Fruit fly (Drosophila melanogaster) whole organism, embryonic: ENCODE data around the gene Polr3A.
A peak's percentile ranks its signal among the peaks of the same experiment; 100 is the strongest.

Experiments
- Blimp-1 ChIP-seq: fragments of 200-800 bp; sonication (Bioruptor generic); optimal IDR thresholded peaks from 3 replicates; lab custom pipeline; 2018; ENCODE audit warnings: missing biosample characterization, missing genetic modification characterization, mild to moderate bottlenecking, moderate library complexity, missing genetic modification reagents
- C15 ChIP-seq: fragments of 200-800 bp; sonication (Bioruptor generic); IDR thresholded peaks from 3 replicates; pipeline ENCODE4 v1.3.6; 2022; ENCODE audit warnings: missing biosample characterization, missing genetic modification characterization
- CG10462 ChIP-seq: fragments of 200-800 bp; sonication (Bioruptor generic); optimal IDR thresholded peaks from 2 replicates; lab custom pipeline; 2016; ENCODE audit warnings: missing biosample characterization, missing genetic modification characterization
- CG13287 ChIP-seq: fragments of 200-800 bp; sonication (Bioruptor generic); IDR thresholded peaks from 2 replicates; pipeline ENCODE4 v1.3.6; 2022; ENCODE audit warnings: missing biosample characterization, missing genetic modification characterization; ENCODE audit not compliant: partially characterized antibody
- CG15011 ChIP-seq: fragments of 200-800 bp; sonication (Bioruptor generic); optimal IDR thresholded peaks from 3 replicates; lab custom pipeline; 2018; ENCODE audit warnings: missing biosample characterization, mild to moderate bottlenecking, missing genetic modification characterization
- CG1647 ChIP-seq: fragments of 200-800 bp; sonication (Bioruptor generic); optimal IDR thresholded peaks from 3 replicates; lab custom pipeline; 2016; ENCODE audit warnings: missing biosample characterization, missing genetic modification characterization
- CG17359 ChIP-seq: fragments of 200-800 bp; sonication (Bioruptor generic); optimal IDR thresholded peaks from 3 replicates; lab custom pipeline; 2018; ENCODE audit warnings: missing biosample characterization, mild to moderate bottlenecking, missing genetic modification characterization, moderate library complexity
- CG2199 ChIP-seq: fragments of 200-800 bp; sonication (Bioruptor generic); IDR thresholded peaks from 3 replicates; pipeline ENCODE4 v1.3.6; 2022; ENCODE audit warnings: missing biosample characterization, missing genetic modification characterization
- CG30403 ChIP-seq: fragments of 200-800 bp; sonication (Bioruptor generic); optimal IDR thresholded peaks from 3 replicates; lab custom pipeline; 2016; ENCODE audit warnings: missing biosample characterization, missing genetic modification characterization
- CG3281 ChIP-seq: fragments of 200-800 bp; sonication (Bioruptor generic); optimal IDR thresholded peaks from 3 replicates; lab custom pipeline; 2017; ENCODE audit warnings: missing biosample characterization, mild to moderate bottlenecking, missing genetic modification characterization
- CG33557 ChIP-seq: fragments of 200-800 bp; sonication (Bioruptor generic); optimal IDR thresholded peaks from 2 replicates; lab custom pipeline; 2019; ENCODE audit warnings: missing biosample characterization, mild to moderate bottlenecking, missing genetic modification characterization, moderate library complexity
- CG4730 ChIP-seq: fragments of 200-800 bp; sonication (Bioruptor generic); IDR thresholded peaks from 2 replicates; pipeline ENCODE4 v1.3.6; 2022; ENCODE audit warnings: missing biosample characterization, missing genetic modification characterization
- CG5180 ChIP-seq: fragments of 200-800 bp; sonication (Bioruptor generic); optimal IDR thresholded peaks from 3 replicates; lab custom pipeline; 2017; ENCODE audit warnings: missing biosample characterization, missing genetic modification characterization, mild to moderate bottlenecking, moderate library complexity, missing genetic modification reagents
- Deaf1 ChIP-seq: fragments of 200-800 bp; optimal IDR thresholded peaks from 3 replicates; lab custom pipeline; 2019; ENCODE audit warnings: missing biosample characterization, mild to moderate bottlenecking, missing genetic modification characterization, moderate library complexity
- Drgx ChIP-seq: fragments of 200-800 bp; sonication (Bioruptor generic); IDR thresholded peaks from 2 replicates; pipeline ENCODE4 v1.3.6; 2022; ENCODE audit warnings: missing biosample characterization, missing genetic modification characterization
- Ets65A ChIP-seq: fragments of 200-800 bp; sonication (Bioruptor generic); peaks from one replicate; lab custom pipeline; 2016; ENCODE audit warnings: missing biosample characterization, missing genetic modification characterization
- Gsc ChIP-seq: fragments of 200-800 bp; sonication (Bioruptor generic); IDR thresholded peaks from 2 replicates; pipeline ENCODE4 v1.3.6; 2022; ENCODE audit warnings: missing biosample characterization, missing genetic modification characterization
- Hr39 ChIP-seq: fragments of >200 bp; optimal IDR thresholded peaks from 2 replicates; lab custom pipeline; 2017
- MBD-R2 ChIP-seq: fragments of 200-800 bp; sonication (Bioruptor generic); IDR thresholded peaks from 2 replicates; pipeline ENCODE4 v1.3.6; 2022; ENCODE audit warnings: missing biosample characterization, missing genetic modification characterization
- Med ChIP-seq: fragments of 200-800 bp; sonication (Bioruptor generic); peaks from one replicate; lab custom pipeline; 2016; ENCODE audit warnings: missing biosample characterization, missing genetic modification characterization, mild to moderate bottlenecking, inconsistent platforms, moderate library complexity
- Mes4 ChIP-seq: fragments of 200-800 bp; sonication (Bioruptor generic); optimal IDR thresholded peaks from 2 replicates; lab custom pipeline; 2016; ENCODE audit warnings: missing biosample characterization, missing genetic modification characterization
- NC2α ChIP-seq: fragments of 200-800 bp; sonication (Bioruptor generic); optimal IDR thresholded peaks from 2 replicates; lab custom pipeline; 2016; ENCODE audit warnings: missing biosample characterization, missing genetic modification characterization
- NC2β ChIP-seq: fragments of 200-800 bp; sonication (Bioruptor generic); optimal IDR thresholded peaks from 2 replicates; lab custom pipeline; 2016; ENCODE audit warnings: missing biosample characterization, missing genetic modification characterization
- Sox100B ChIP-seq: fragments of 200-800 bp; sonication (Bioruptor generic); optimal IDR thresholded peaks from 3 replicates; lab custom pipeline; 2018; ENCODE audit warnings: missing biosample characterization, mild to moderate bottlenecking, missing genetic modification characterization
- Trl ChIP-seq, 3 experiments: fragments of >200 bp in 2 of 3; fragments of 200-800 bp in 1 of 3; sonication (Bioruptor generic) in 1 of 3; optimal IDR thresholded peaks; 2 replicates in 1 of 3; 3 replicates in 2 of 3; lab custom pipeline; 2016 to 2017; ENCODE audit warnings: missing biosample characterization in 1 of 3, missing genetic modification characterization in 1 of 3
- abd-A ChIP-seq: fragments of 200-800 bp; sonication (Bioruptor generic); optimal IDR thresholded peaks from 3 replicates; lab custom pipeline; 2019; ENCODE audit warnings: missing biosample characterization, mild to moderate bottlenecking, missing genetic modification characterization, moderate library complexity
- bbx ChIP-seq: fragments of 200-800 bp; sonication (Bioruptor generic); IDR thresholded peaks from 2 replicates; pipeline ENCODE4 v1.3.6; 2022; ENCODE audit warnings: missing biosample characterization, missing genetic modification characterization; ENCODE audit not compliant: partially characterized antibody
- chm ChIP-seq: fragments of 200-800 bp; sonication (Bioruptor generic); IDR thresholded peaks from 2 replicates; pipeline ENCODE4 v1.3.6; 2022; ENCODE audit warnings: missing biosample characterization, missing genetic modification characterization
- corto ChIP-seq: fragments of 200-800 bp; sonication (Bioruptor generic); optimal IDR thresholded peaks from 2 replicates; lab custom pipeline; 2016; ENCODE audit warnings: missing biosample characterization, mild to moderate bottlenecking, missing genetic modification characterization, moderate library complexity
- dati ChIP-seq: fragments of 200-800 bp; sonication (Bioruptor generic); IDR thresholded peaks from 2 replicates; pipeline ENCODE4 v1.3.6; 2022; ENCODE audit warnings: missing biosample characterization, missing genetic modification characterization
- emc ChIP-seq: fragments of 200-800 bp; sonication (Bioruptor generic); optimal IDR thresholded peaks from 2 replicates; lab custom pipeline; 2016; ENCODE audit warnings: missing biosample characterization, missing genetic modification characterization
- ems ChIP-seq: fragments of 200-800 bp; sonication (Bioruptor generic); optimal IDR thresholded peaks from 3 replicates; lab custom pipeline; 2016; ENCODE audit warnings: missing biosample characterization, missing genetic modification characterization
- en ChIP-seq: fragments of 200-800 bp; sonication (Bioruptor generic); optimal IDR thresholded peaks from 2 replicates; lab custom pipeline; 2016; ENCODE audit warnings: missing biosample characterization, missing genetic modification characterization
- eve ChIP-seq, 2 experiments: fragments of >200 bp; optimal IDR thresholded peaks; 2 replicates each; lab custom pipeline; 2017; ENCODE audit warnings: missing biosample characterization in 2 of 2, missing genetic modification characterization in 2 of 2
- gcm ChIP-seq: fragments of 200-800 bp; sonication (Bioruptor generic); optimal IDR thresholded peaks from 2 replicates; lab custom pipeline; 2019; ENCODE audit warnings: missing biosample characterization, mild to moderate bottlenecking, missing genetic modification characterization, moderate library complexity
- klu ChIP-seq: fragments of 200-800 bp; sonication (Bioruptor generic); IDR thresholded peaks from 2 replicates; pipeline ENCODE4 v1.3.6; 2022; ENCODE audit warnings: missing biosample characterization, missing genetic modification characterization
- lab ChIP-seq: fragments of 200-800 bp; sonication (Bioruptor generic); optimal IDR thresholded peaks from 3 replicates; lab custom pipeline; 2017; ENCODE audit warnings: missing biosample characterization, missing genetic modification characterization, mild to moderate bottlenecking, moderate library complexity, missing genetic modification reagents
- lbe ChIP-seq: fragments of 200-800 bp; sonication (Bioruptor generic); optimal IDR thresholded peaks from 2 replicates; lab custom pipeline; 2016; ENCODE audit warnings: missing biosample characterization, mild to moderate bottlenecking, missing genetic modification characterization
- lola ChIP-seq, 3 experiments: fragments of >200 bp in 2 of 3; fragments of 200-800 bp in 1 of 3; sonication (Bioruptor generic) in 1 of 3; optimal IDR thresholded peaks; 2 replicates each; lab custom pipeline; 2017 to 2019; ENCODE audit warnings: missing biosample characterization in 3 of 3, missing genetic modification characterization in 3 of 3, mild to moderate bottlenecking in 1 of 3, moderate library complexity in 1 of 3
- nom ChIP-seq: fragments of 200-800 bp; sonication (Bioruptor generic); optimal IDR thresholded peaks from 2 replicates; lab custom pipeline; 2017; ENCODE audit warnings: missing biosample characterization, missing genetic modification characterization, mild to moderate bottlenecking, moderate library complexity, missing genetic modification reagents
- pb ChIP-seq: fragments of 200-800 bp; sonication (Bioruptor generic); optimal IDR thresholded peaks from 3 replicates; lab custom pipeline; 2016; ENCODE audit warnings: missing biosample characterization, missing genetic modification characterization
- sd ChIP-seq: fragments of 200-800 bp; sonication (Bioruptor generic); optimal IDR thresholded peaks from 3 replicates; lab custom pipeline; 2018; ENCODE audit warnings: missing biosample characterization, mild to moderate bottlenecking, missing genetic modification characterization, moderate library complexity
- sens ChIP-seq: fragments of 200-800 bp; sonication (Bioruptor generic); peaks from one replicate; lab custom pipeline; 2016; ENCODE audit warnings: missing biosample characterization, missing genetic modification characterization
- sens-2 ChIP-seq: fragments of 200-800 bp; sonication (Bioruptor generic); IDR thresholded peaks from 2 replicates; pipeline ENCODE4 v1.3.6; 2022; ENCODE audit warnings: missing biosample characterization, missing genetic modification characterization
- shn ChIP-seq: fragments of 200-800 bp; sonication (Bioruptor generic); optimal IDR thresholded peaks from 3 replicates; lab custom pipeline; 2016; ENCODE audit warnings: missing biosample characterization, missing genetic modification characterization
- tgo ChIP-seq: fragments of 200-800 bp; sonication (Bioruptor generic); IDR thresholded peaks from 3 replicates; pipeline ENCODE4 v1.3.6; 2022; ENCODE audit warnings: missing biosample characterization, missing genetic modification characterization
- z ChIP-seq: fragments of 200-800 bp; sonication (Bioruptor generic); IDR thresholded peaks from 3 replicates; pipeline ENCODE4 v1.3.6; 2022; ENCODE audit warnings: missing biosample characterization, missing genetic modification characterization
- zfh2 ChIP-seq: fragments of 200-800 bp; sonication (Bioruptor generic); optimal IDR thresholded peaks from 2 replicates; lab custom pipeline; 2016; ENCODE audit warnings: missing biosample characterization, missing genetic modification characterization

Polr3A gene

DNA sequence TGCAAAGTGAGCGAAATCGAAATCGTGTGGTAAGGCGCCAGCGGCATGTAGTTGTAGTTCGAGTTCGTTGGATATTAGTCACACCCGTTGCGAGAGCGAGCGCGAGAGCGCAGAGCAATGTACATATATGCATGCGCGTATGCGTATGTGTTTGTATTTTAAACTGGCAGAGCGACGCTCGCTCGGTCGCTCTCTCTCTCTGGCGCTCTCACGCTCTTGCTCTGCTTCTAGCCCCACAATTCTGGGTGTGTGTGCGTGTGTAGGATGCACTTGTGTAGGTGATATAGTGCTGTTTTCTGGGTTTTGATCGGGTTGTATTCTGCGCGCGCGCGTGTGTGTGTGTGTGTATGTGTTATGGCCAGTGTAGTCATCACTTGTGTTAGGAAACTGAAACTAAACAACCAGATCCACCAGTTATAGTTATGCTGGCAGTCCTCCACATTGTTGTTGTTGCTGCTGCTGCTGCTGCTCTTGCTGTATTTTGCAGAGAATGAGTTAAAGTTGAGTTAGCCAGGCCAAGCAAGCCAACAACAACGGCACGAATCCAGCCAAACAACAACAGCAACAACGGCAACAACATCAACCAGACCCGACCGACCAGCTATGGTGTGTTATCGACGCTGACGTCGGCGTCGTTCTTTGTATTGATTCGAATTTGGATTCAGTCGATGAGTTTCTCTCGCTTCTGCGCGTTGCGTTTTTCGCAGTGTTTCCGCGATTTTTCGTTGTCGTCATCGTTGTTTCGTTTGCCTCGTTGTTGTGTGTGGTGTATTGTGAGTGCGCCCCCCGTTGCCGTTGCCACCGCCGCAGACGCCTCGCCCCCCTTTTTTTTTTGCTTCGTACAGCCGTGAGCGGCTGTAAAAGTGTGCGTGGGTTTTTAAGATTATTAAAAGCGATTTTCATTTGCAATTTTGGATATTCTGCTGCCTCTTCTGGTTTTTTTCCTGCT, 49.2 kb downstream of the Polr3A start (continued):
- TF ChIP-seq tgo = no peak
- no peak for TF ChIP-seq emc (GFP tag; lab: Kevin White, UChicago)
- no peak for TF ChIP-seq sens-2 (GFP tag; lab: Robert Waterston, UW)
- TF ChIP-seq Sox100B = no peak
- TF ChIP-seq shn (GFP tag; lab: Kevin White, UChicago) = peak; percentile 2
- no peak for TF ChIP-seq klu (GFP tag; lab: Robert Waterston, UW)
- TF ChIP-seq dati (GFP tag; lab: Robert Waterston, UW) = no peak
- no peak for TF ChIP-seq Mes4 (GFP tag; lab: Kevin White, UChicago)
- peak; percentile 12; the same call in 1 of the 2 replicates for TF ChIP-seq bbx (GFP tag; lab: Robert Waterston, UW)
- TF ChIP-seq CG10462 (GFP tag; lab: Kevin White, UChicago) = no peak
- TF ChIP-seq pb (GFP tag; lab: Kevin White, UChicago) = no peak
- no peak for TF ChIP-seq CG4730 (GFP tag; lab: Robert Waterston, UW)
- no peak for TF ChIP-seq CG1647
- no peak for TF ChIP-seq Gsc (GFP tag; lab: Robert Waterston, UW)
- TF ChIP-seq CG17359 = no peak
- TF ChIP-seq lab (GFP tag; lab: Kevin White, UChicago) = peak; percentile 41
- TF ChIP-seq CG15011 = no peak
- TF ChIP-seq CG33557 (GFP tag; lab: Kevin White, UChicago) = no peak
- no peak for TF ChIP-seq C15
- TF ChIP-seq en (GFP tag; lab: Kevin White, UChicago) = no peak
- TF ChIP-seq NC2β (GFP tag; lab: Kevin White, UChicago) = no peak
- peak; percentile 84 for TF ChIP-seq Hr39 (lab: Kevin White, UChicago)

- TF ChIP-seq NC2α (no peak), eve (GFP tag; optimal IDR thresholded peaks at IDR 0.05; lab: Kevin White, UChicago) (peak in 1 of 2 experiments; percentile 14), Drgx (GFP tag; lab: Robert Waterston, UW) (no peak), Med (peak; percentile 71), lola (GFP tag; optimal IDR thresholded peaks at IDR 0.05; lab: Kevin White, UChicago) (peak in 1 of 3 experiments; percentile 22), sens (GFP tag; lab: Kevin White, UChicago) (peak; percentile 68)
Measured at dm6 chrX:15812615-15812995, 49.8 kb downstream of the Polr3A start.

dm6 chrX:15813224-15813623, 50.5 kb downstream of the Polr3A start:
- TF ChIP-seq CG2199 (peak; percentile 83; the same call in 2 of the 3 replicates), CG5180 (GFP tag; lab: Kevin White, UChicago) (peak; percentile 11), corto (no peak), zfh2 (no peak), MBD-R2 (GFP tag; lab: Robert Waterston, UW) (no peak), ems (GFP tag; lab: Kevin White, UChicago) (no peak), gcm (GFP tag; lab: Kevin White, UChicago) (no peak), Blimp-1 (GFP tag; lab: Kevin White, UChicago) (peak; percentile 33), chm (GFP tag; lab: Robert Waterston, UW) (no peak), CG30403 (GFP tag; lab: Kevin White, UChicago) (no peak), nom (peak; percentile 20), CG3281 (GFP tag; lab: Kevin White, UChicago) (no peak), z (0 out of 3 replicates have a peak, but pooled peaks have one; percentile 58), sd (tag; lab: Kevin White, UChicago) (peak; percentile 66), lbe (peak; percentile 62), abd-A (tag; lab: Kevin White, UChicago) (peak; percentile 20), Trl (optimal IDR thresholded peaks at IDR 0.05; lab: Kevin White, UChicago) (peak; percentile 85 to 90), Trl (GFP tag; optimal IDR thresholded peaks at IDR 0.05; lab: Kevin White, UChicago) (no peak), CG13287 (0 out of 2 replicates have a peak, but pooled peaks have one; percentile 11), Deaf1 (peak; percentile 9), Ets65A (peak; percentile 5)
